Fruit fly (Drosophila melanogaster) whole organism, embryonic: ENCODE measurements around the gene ppk30.
A peak's percentile ranks its signal among the peaks of the same experiment; 100 is the strongest.

Source experiments
- Antp ChIP-seq: fragments of 200-800 bp; sonication (Bioruptor generic); optimal IDR thresholded peaks from 3 replicates; lab custom pipeline; 2016; ENCODE audit warnings: missing biosample characterization, missing genetic modification characterization
- Atf-2 ChIP-seq: fragments of 200-800 bp; sonication (Bioruptor generic); optimal IDR thresholded peaks from 2 replicates; lab custom pipeline; 2016; ENCODE audit warnings: missing biosample characterization, missing genetic modification characterization
- Bdp1 ChIP-seq: fragments of 200-800 bp; sonication (Bioruptor generic); optimal IDR thresholded peaks from 3 replicates; lab custom pipeline; 2016; ENCODE audit warnings: missing biosample characterization, missing genetic modification characterization
- CG10366 ChIP-seq: fragments of 200-800 bp; sonication (Bioruptor generic); IDR thresholded peaks from 2 replicates; pipeline ENCODE4 v1.3.6; 2022; ENCODE audit warnings: missing biosample characterization, missing genetic modification characterization
- CG10959 ChIP-seq: fragments of 200-800 bp; sonication (Bioruptor generic); IDR thresholded peaks from 2 replicates; pipeline ENCODE4 v1.3.6; 2022; ENCODE audit warnings: missing biosample characterization, missing genetic modification characterization
- CG11723 ChIP-seq: fragments of 200-800 bp; sonication (Bioruptor generic); optimal IDR thresholded peaks from 2 replicates; lab custom pipeline; 2017; ENCODE audit warnings: missing biosample characterization, mild to moderate bottlenecking, missing genetic modification characterization
- CG1233 ChIP-seq: fragments of 200-800 bp; sonication (Bioruptor generic); optimal IDR thresholded peaks from 4 replicates; lab custom pipeline; 2018; ENCODE audit warnings: missing biosample characterization, mild to moderate bottlenecking, missing genetic modification characterization
- CG14710 ChIP-seq: fragments of 200-800 bp; sonication (Bioruptor generic); optimal IDR thresholded peaks from 3 replicates; lab custom pipeline; 2019; ENCODE audit warnings: missing biosample characterization, mild to moderate bottlenecking, missing genetic modification characterization, moderate library complexity
- CG15514 ChIP-seq: fragments of 200-800 bp; sonication (Bioruptor generic); optimal IDR thresholded peaks from 3 replicates; lab custom pipeline; 2017; ENCODE audit warnings: missing biosample characterization, missing genetic modification characterization, mild to moderate bottlenecking, moderate library complexity, missing genetic modification reagents
- CG17328 ChIP-seq: fragments of 200-800 bp; sonication (Bioruptor generic); IDR thresholded peaks from 2 replicates; pipeline ENCODE4 v1.3.6; 2022; ENCODE audit warnings: missing biosample characterization, missing genetic modification characterization
- CG17359 ChIP-seq: fragments of 200-800 bp; sonication (Bioruptor generic); optimal IDR thresholded peaks from 3 replicates; lab custom pipeline; 2018; ENCODE audit warnings: missing biosample characterization, mild to moderate bottlenecking, missing genetic modification characterization, moderate library complexity
- CG17829 ChIP-seq: fragments of 200-800 bp; optimal IDR thresholded peaks from 2 replicates; lab custom pipeline; 2019; ENCODE audit warnings: missing biosample characterization, mild to moderate bottlenecking, missing genetic modification characterization, moderate library complexity
- CG18262 ChIP-seq: fragments of 200-800 bp; optimal IDR thresholded peaks from 3 replicates; lab custom pipeline; 2019; ENCODE audit warnings: missing biosample characterization, mild to moderate bottlenecking, missing genetic modification characterization, moderate library complexity
- CG1832 ChIP-seq: fragments of 200-800 bp; sonication (Bioruptor generic); optimal IDR thresholded peaks from 2 replicates; lab custom pipeline; 2017; ENCODE audit warnings: missing biosample characterization, mild to moderate bottlenecking, missing genetic modification characterization, inconsistent platforms
- CG18476 ChIP-seq: fragments of 200-800 bp; sonication (Bioruptor generic); optimal IDR thresholded peaks from 2 replicates; lab custom pipeline; 2016; ENCODE audit warnings: missing biosample characterization, mild to moderate bottlenecking, missing genetic modification characterization
- CG2202 ChIP-seq: fragments of 200-800 bp; sonication (Bioruptor generic); optimal IDR thresholded peaks from 2 replicates; lab custom pipeline; 2018; ENCODE audit warnings: missing biosample characterization, mild to moderate bottlenecking, missing genetic modification characterization
- CG2712 ChIP-seq: fragments of 200-800 bp; optimal IDR thresholded peaks from 3 replicates; lab custom pipeline; 2019; ENCODE audit warnings: missing biosample characterization, mild to moderate bottlenecking, missing genetic modification characterization, moderate library complexity
- CG30403 ChIP-seq: fragments of 200-800 bp; sonication (Bioruptor generic); optimal IDR thresholded peaks from 3 replicates; lab custom pipeline; 2016; ENCODE audit warnings: missing biosample characterization, missing genetic modification characterization
- CG33213 ChIP-seq: fragments of 200-800 bp; sonication (Bioruptor generic); optimal IDR thresholded peaks from 3 replicates; lab custom pipeline; 2016; ENCODE audit warnings: missing biosample characterization, missing genetic modification characterization
- CG43689 ChIP-seq: fragments of 200-800 bp; sonication (Bioruptor generic); IDR thresholded peaks from 2 replicates; pipeline ENCODE4 v1.3.6; 2022; ENCODE audit warnings: missing biosample characterization, missing genetic modification characterization
- CG7372 ChIP-seq: fragments of 200-800 bp; sonication (Bioruptor generic); IDR thresholded peaks from 2 replicates; pipeline ENCODE4 v1.3.6; 2022; ENCODE audit warnings: missing biosample characterization, missing genetic modification characterization
- CG7556 ChIP-seq: fragments of 200-800 bp; sonication (Bioruptor generic); optimal IDR thresholded peaks from 2 replicates; lab custom pipeline; 2017; ENCODE audit warnings: missing biosample characterization, mild to moderate bottlenecking, missing genetic modification characterization
- CG7786 ChIP-seq: fragments of 200-800 bp; sonication (Bioruptor generic); optimal IDR thresholded peaks from 2 replicates; lab custom pipeline; 2016; ENCODE audit warnings: missing biosample characterization, missing genetic modification characterization
- CG8281 ChIP-seq: fragments of 200-800 bp; sonication (Bioruptor generic); optimal IDR thresholded peaks from 2 replicates; lab custom pipeline; 2018; ENCODE audit warnings: missing biosample characterization, mild to moderate bottlenecking, missing genetic modification characterization, moderate library complexity
- Dbx ChIP-seq: fragments of 200-800 bp; sonication (Bioruptor generic); IDR thresholded peaks from 3 replicates; pipeline ENCODE4 v1.3.6; 2022; ENCODE audit warnings: missing biosample characterization, missing genetic modification characterization
- Doc2 ChIP-seq: fragments of 200-800 bp; sonication (Bioruptor generic); IDR thresholded peaks from 2 replicates; pipeline ENCODE4 v1.3.6; 2022; ENCODE audit warnings: missing biosample characterization, missing genetic modification characterization
- Hmr ChIP-seq: fragments of 200-800 bp; sonication (Bioruptor generic); optimal IDR thresholded peaks from 3 replicates; lab custom pipeline; 2017; ENCODE audit warnings: mild to moderate bottlenecking, missing biosample characterization, missing genetic modification reagents, missing genetic modification characterization
- Lhr ChIP-seq: fragments of 200-800 bp; sonication (Bioruptor generic); optimal IDR thresholded peaks from 3 replicates; lab custom pipeline; 2017; ENCODE audit warnings: mild to moderate bottlenecking, missing biosample characterization, missing genetic modification reagents, missing genetic modification characterization
- Max ChIP-seq: fragments of 200-800 bp; sonication (Bioruptor generic); optimal IDR thresholded peaks from 2 replicates; lab custom pipeline; 2016; ENCODE audit warnings: missing biosample characterization, mild to moderate bottlenecking, missing genetic modification characterization
- NfI ChIP-seq: fragments of 200-800 bp; sonication (Bioruptor generic); optimal IDR thresholded peaks from 3 replicates; lab custom pipeline; 2018; ENCODE audit warnings: missing biosample characterization, mild to moderate bottlenecking, missing genetic modification characterization, moderate library complexity
- PHDP ChIP-seq: fragments of 200-800 bp; sonication (Bioruptor generic); optimal IDR thresholded peaks from 3 replicates; lab custom pipeline; 2018; ENCODE audit warnings: missing biosample characterization, mild to moderate bottlenecking, missing genetic modification characterization, moderate library complexity
- Pdp1 ChIP-seq, 2 experiments: fragments of 200-800 bp; sonication (Bioruptor generic); optimal IDR thresholded peaks; 3 replicates each; lab custom pipeline; 2016; ENCODE audit warnings: missing biosample characterization in 2 of 2, missing genetic modification characterization in 2 of 2, mild to moderate bottlenecking in 1 of 2, moderate library complexity in 1 of 2
- Trl ChIP-seq, 3 experiments: fragments of >200 bp in 2 of 3; fragments of 200-800 bp in 1 of 3; sonication (Bioruptor generic) in 1 of 3; optimal IDR thresholded peaks; 2 replicates in 1 of 3; 3 replicates in 2 of 3; lab custom pipeline; 2016 to 2017; ENCODE audit warnings: missing biosample characterization in 1 of 3, missing genetic modification characterization in 1 of 3
- aop ChIP-seq: fragments of 200-800 bp; sonication (Bioruptor generic); IDR thresholded peaks from 2 replicates; pipeline ENCODE4 v1.3.6; 2022; ENCODE audit warnings: missing biosample characterization, missing genetic modification characterization
- bsh ChIP-seq, 2 experiments: fragments of 200-800 bp; sonication (Bioruptor generic); optimal IDR thresholded peaks; 2 replicates each; lab custom pipeline; 2017 to 2018; ENCODE audit warnings: mild to moderate bottlenecking in 2 of 2, missing biosample characterization in 2 of 2, missing genetic modification characterization in 2 of 2, moderate library complexity in 1 of 2
- chn ChIP-seq: fragments of 200-800 bp; sonication (Bioruptor generic); optimal IDR thresholded peaks from 2 replicates; lab custom pipeline; 2016; ENCODE audit warnings: missing biosample characterization, missing genetic modification characterization
- croc ChIP-seq: fragments of 200-800 bp; sonication (Bioruptor generic); conservative IDR thresholded peaks from 3 replicates; pipeline ENCODE4 v1.3.6; 2022; ENCODE audit warnings: missing biosample characterization, missing genetic modification characterization
- en ChIP-seq: fragments of 200-800 bp; sonication (Bioruptor generic); optimal IDR thresholded peaks from 2 replicates; lab custom pipeline; 2016; ENCODE audit warnings: missing biosample characterization, missing genetic modification characterization
- gsb ChIP-seq: fragments of 200-800 bp; sonication (Bioruptor generic); IDR thresholded peaks from 2 replicates; pipeline ENCODE4 v1.3.6; 2022; ENCODE audit warnings: missing biosample characterization, missing genetic modification characterization
- klu ChIP-seq: fragments of 200-800 bp; sonication (Bioruptor generic); IDR thresholded peaks from 2 replicates; pipeline ENCODE4 v1.3.6; 2022; ENCODE audit warnings: missing biosample characterization, missing genetic modification characterization
- kni ChIP-seq: fragments of 200-800 bp; sonication (Bioruptor generic); optimal IDR thresholded peaks from 3 replicates; lab custom pipeline; 2017; ENCODE audit warnings: mild to moderate bottlenecking, missing biosample characterization, missing genetic modification reagents, missing genetic modification characterization
- lola ChIP-seq, 3 experiments: fragments of >200 bp in 2 of 3; fragments of 200-800 bp in 1 of 3; sonication (Bioruptor generic) in 1 of 3; optimal IDR thresholded peaks; 2 replicates each; lab custom pipeline; 2017 to 2019; ENCODE audit warnings: missing biosample characterization in 3 of 3, missing genetic modification characterization in 3 of 3, mild to moderate bottlenecking in 1 of 3, moderate library complexity in 1 of 3
- luna ChIP-seq: fragments of 200-800 bp; sonication (Bioruptor generic); optimal IDR thresholded peaks from 2 replicates; lab custom pipeline; 2016; ENCODE audit warnings: missing biosample characterization, missing genetic modification characterization
- oc ChIP-seq: fragments of 200-800 bp; sonication (Bioruptor generic); optimal IDR thresholded peaks from 2 replicates; lab custom pipeline; 2018; ENCODE audit warnings: missing biosample characterization, mild to moderate bottlenecking, missing genetic modification characterization, moderate library complexity
- sim ChIP-seq: fragments of 200-800 bp; sonication (Bioruptor generic); IDR thresholded peaks from 2 replicates; pipeline ENCODE4 v1.3.6; 2022; ENCODE audit warnings: missing biosample characterization, missing genetic modification characterization
- ssp ChIP-seq: fragments of 200-800 bp; sonication (Bioruptor generic); IDR thresholded peaks from 2 replicates; pipeline ENCODE4 v1.3.6; 2022; ENCODE audit warnings: missing biosample characterization, missing genetic modification characterization
- tgo ChIP-seq: fragments of 200-800 bp; sonication (Bioruptor generic); IDR thresholded peaks from 3 replicates; pipeline ENCODE4 v1.3.6; 2022; ENCODE audit warnings: missing biosample characterization, missing genetic modification characterization
- tx ChIP-seq: fragments of 200-800 bp; sonication (Bioruptor generic); optimal IDR thresholded peaks from 2 replicates; lab custom pipeline; 2016; ENCODE audit warnings: missing biosample characterization, missing genetic modification characterization
- unpg ChIP-seq: fragments of 200-800 bp; sonication (Bioruptor generic); optimal IDR thresholded peaks from 3 replicates; lab custom pipeline; 2018; ENCODE audit warnings: missing biosample characterization, mild to moderate bottlenecking, missing genetic modification characterization, moderate library complexity
- zfh1 ChIP-seq: fragments of 200-800 bp; sonication (Bioruptor generic); IDR thresholded peaks from 3 replicates; pipeline ENCODE4 v1.3.6; 2022; ENCODE audit warnings: missing biosample characterization, missing genetic modification characterization

Gene ppk30

dm6 chr3R:29690539-29690852 lies 21.5 kb downstream of the ppk30 start (continued):
- TF ChIP-seq Lhr (GFP tag; lab: Kevin White, UChicago) = peak; percentile 2
- TF ChIP-seq CG2712 (tag; lab: Kevin White, UChicago) = peak; percentile 54
- TF ChIP-seq CG33213 (GFP tag; lab: Kevin White, UChicago) = no peak
- peak; percentile 33; the same call in 1 of the 3 replicates for TF ChIP-seq zfh1
- peak; percentile 43; the same call in 1 of the 2 replicates for TF ChIP-seq CG17328 (GFP tag; lab: Robert Waterston, UW)
- peak; percentile 16 for TF ChIP-seq en (GFP tag; lab: Kevin White, UChicago)
- TF ChIP-seq CG18476 (GFP tag; lab: Kevin White, UChicago) = peak; percentile 2
- no peak for TF ChIP-seq aop
- TF ChIP-seq Bdp1 (GFP tag; lab: Kevin White, UChicago) = no peak
- no peak for TF ChIP-seq gsb (GFP tag; lab: Robert Waterston, UW)
- no peak for TF ChIP-seq CG7372
- peak; percentile 12 for TF ChIP-seq Atf-2
- no peak for TF ChIP-seq Dbx (GFP tag; lab: Robert Waterston, UW)
- TF ChIP-seq oc (tag; lab: Kevin White, UChicago) = peak; percentile 44
- TF ChIP-seq unpg (GFP tag; lab: Kevin White, UChicago) = peak; percentile 61
- peak; percentile 56 for TF ChIP-seq CG18262 (tag; lab: Kevin White, UChicago)
- TF ChIP-seq Trl (optimal IDR thresholded peaks at IDR 0.05; lab: Kevin White, UChicago) = no peak
- no peak for TF ChIP-seq Trl (GFP tag; optimal IDR thresholded peaks at IDR 0.05; lab: Kevin White, UChicago)
- TF ChIP-seq CG1832 (GFP tag; lab: Kevin White, UChicago) = no peak
- TF ChIP-seq PHDP (tag; lab: Kevin White, UChicago) = peak; percentile 64
- TF ChIP-seq CG7786 (GFP tag; lab: Kevin White, UChicago) = peak; percentile 20
- TF ChIP-seq croc (GFP tag; lab: Robert Waterston, UW) = peak; percentile 41; the same call in 1 of the 3 replicates
- peak; percentile 22; the same call in 1 of the 2 replicates for TF ChIP-seq CG10366
- TF ChIP-seq CG30403 = peak; percentile 50
- TF ChIP-seq CG10959 (GFP tag; lab: Robert Waterston, UW) = 0 out of 2 replicates have a peak, but pooled peaks have one; percentile 16
- TF ChIP-seq Max (GFP tag; lab: Kevin White, UChicago) = no peak
- no peak for TF ChIP-seq tx
- peak; percentile 9 for TF ChIP-seq kni (GFP tag; lab: Kevin White, UChicago)
- TF ChIP-seq chn = peak; percentile 12
- peak; percentile 41 for TF ChIP-seq CG17829 (tag; lab: Kevin White, UChicago)
- TF ChIP-seq CG15514 (GFP tag; lab: Kevin White, UChicago) = no peak
- TF ChIP-seq CG8281 (tag; lab: Kevin White, UChicago) = peak; percentile 32
- TF ChIP-seq Pdp1 (GFP tag; optimal IDR thresholded peaks at IDR 0.05; lab: Kevin White, UChicago) = peak in 1 of 2 experiments; percentile 11
- TF ChIP-seq NfI = peak; percentile 7
- peak; percentile 19; the same call in 1 of the 3 replicates for TF ChIP-seq tgo
- TF ChIP-seq klu (GFP tag; lab: Robert Waterston, UW) = no peak
- TF ChIP-seq lola (GFP tag; optimal IDR thresholded peaks at IDR 0.05; lab: Kevin White, UChicago) = peak in 1 of 3 experiments; percentile 56
- TF ChIP-seq CG1233 = no peak
- TF ChIP-seq luna = no peak
- TF ChIP-seq CG11723 (GFP tag; lab: Kevin White, UChicago) = peak; percentile 0
- TF ChIP-seq CG17359 (tag; lab: Kevin White, UChicago) = peak; percentile 61
- peak; percentile 24 for TF ChIP-seq Hmr (GFP tag; lab: Kevin White, UChicago)
- no peak for TF ChIP-seq ssp
- peak; percentile 47 for TF ChIP-seq CG14710 (tag; lab: Kevin White, UChicago)
- TF ChIP-seq CG43689 (GFP tag; lab: Robert Waterston, UW) = peak; percentile 30; the same call in 1 of the 2 replicates
- peak; percentile 13 for TF ChIP-seq CG2202 (tag; lab: Kevin White, UChicago)
- TF ChIP-seq bsh (GFP tag; optimal IDR thresholded peaks at IDR 0.05; lab: Kevin White, UChicago) = peak in 1 of 2 experiments; percentile 77
- no peak for TF ChIP-seq Doc2 (GFP tag; lab: Robert Waterston, UW)
- peak; percentile 46 for TF ChIP-seq CG7556 (GFP tag; lab: Kevin White, UChicago)
- TF ChIP-seq Antp = no peak
- 0 out of 2 replicates have a peak, but pooled peaks have one; percentile 44 for TF ChIP-seq sim (GFP tag; lab: Robert Waterston, UW)
